Fruit fly (Drosophila melanogaster) whole organism, embryonic: ENCODE data around the gene Cdc42.
A peak's percentile ranks its signal among the peaks of the same experiment; 100 is the strongest.

Experiments
- ATbp ChIP-seq: fragments of 200-800 bp; sonication (Bioruptor generic); optimal IDR thresholded peaks from 2 replicates; lab custom pipeline; 2017; ENCODE audit warnings: missing biosample characterization, mild to moderate bottlenecking, missing genetic modification characterization, missing genetic modification reagents
- Abd-B ChIP-seq: fragments of 200-800 bp; sonication (Bioruptor generic); optimal IDR thresholded peaks from 2 replicates; lab custom pipeline; 2018; ENCODE audit warnings: missing biosample characterization, mild to moderate bottlenecking, missing genetic modification characterization, moderate library complexity
- Atf6 ChIP-seq: fragments of 200-800 bp; sonication (Bioruptor generic); IDR thresholded peaks from 2 replicates; pipeline ENCODE4 v1.3.6; 2022; ENCODE audit warnings: missing biosample characterization, missing genetic modification characterization
- B-H2 ChIP-seq: fragments of 200-800 bp; sonication (Bioruptor generic); optimal IDR thresholded peaks from 2 replicates; lab custom pipeline; 2018; ENCODE audit warnings: missing biosample characterization, mild to moderate bottlenecking, missing genetic modification characterization
- CG10147 ChIP-seq: fragments of 200-800 bp; sonication (Bioruptor generic); optimal IDR thresholded peaks from 2 replicates; lab custom pipeline; 2019; ENCODE audit warnings: missing biosample characterization, mild to moderate bottlenecking, missing genetic modification characterization, moderate library complexity
- CG11560 ChIP-seq: fragments of 200-800 bp; sonication (Bioruptor generic); IDR thresholded peaks from 3 replicates; pipeline ENCODE4 v1.3.6; 2022; ENCODE audit warnings: missing biosample characterization, missing genetic modification characterization
- CG11695 ChIP-seq: fragments of 200-800 bp; sonication (Bioruptor generic); IDR thresholded peaks from 3 replicates; pipeline ENCODE4 v1.3.6; 2022; ENCODE audit warnings: missing biosample characterization, missing genetic modification characterization
- CG12236 ChIP-seq: fragments of 200-800 bp; sonication (Bioruptor generic); optimal IDR thresholded peaks from 2 replicates; lab custom pipeline; 2016; ENCODE audit warnings: missing biosample characterization, missing genetic modification characterization
- CG12769 ChIP-seq: fragments of 200-800 bp; sonication (Bioruptor generic); optimal IDR thresholded peaks from 2 replicates; lab custom pipeline; 2019; ENCODE audit warnings: missing biosample characterization, mild to moderate bottlenecking, missing genetic modification characterization, moderate library complexity
- CG17186 ChIP-seq: fragments of 200-800 bp; sonication (Bioruptor generic); optimal IDR thresholded peaks from 3 replicates; lab custom pipeline; 2017; ENCODE audit warnings: missing biosample characterization, missing genetic modification reagents, missing genetic modification characterization
- CG17328 ChIP-seq: fragments of 200-800 bp; sonication (Bioruptor generic); IDR thresholded peaks from 2 replicates; pipeline ENCODE4 v1.3.6; 2022; ENCODE audit warnings: missing biosample characterization, missing genetic modification characterization
- CG17385 ChIP-seq: fragments of 200-800 bp; sonication (Bioruptor generic); optimal IDR thresholded peaks from 3 replicates; lab custom pipeline; 2018; ENCODE audit warnings: missing biosample characterization, mild to moderate bottlenecking, missing genetic modification characterization
- CG2129 ChIP-seq: fragments of 200-800 bp; sonication (Bioruptor generic); IDR thresholded peaks from 2 replicates; pipeline ENCODE4 v1.3.6; 2022; ENCODE audit warnings: missing biosample characterization, missing genetic modification characterization; ENCODE audit not compliant: partially characterized antibody
- CG31224 ChIP-seq: fragments of 200-800 bp; sonication (Bioruptor generic); IDR thresholded peaks from 2 replicates; pipeline ENCODE4 v1.3.6; 2022; ENCODE audit warnings: missing biosample characterization, missing genetic modification characterization
- CG3163 ChIP-seq: fragments of 200-800 bp; sonication (Bioruptor generic); optimal IDR thresholded peaks from 3 replicates; lab custom pipeline; 2016; ENCODE audit warnings: missing biosample characterization, missing genetic modification characterization
- CG4617 ChIP-seq: fragments of 200-800 bp; sonication (Bioruptor generic); optimal IDR thresholded peaks from 3 replicates; lab custom pipeline; 2016; ENCODE audit warnings: missing biosample characterization, missing genetic modification characterization, borderline replicate concordance
- CG5245 ChIP-seq: fragments of 200-800 bp; sonication (Bioruptor generic); optimal IDR thresholded peaks from 3 replicates; lab custom pipeline; 2016; ENCODE audit warnings: missing biosample characterization, missing genetic modification characterization
- CG7928 ChIP-seq: fragments of 200-800 bp; sonication (Bioruptor generic); optimal IDR thresholded peaks from 2 replicates; lab custom pipeline; 2017; ENCODE audit warnings: missing biosample characterization, mild to moderate bottlenecking, missing genetic modification characterization
- CG8281 ChIP-seq: fragments of 200-800 bp; sonication (Bioruptor generic); optimal IDR thresholded peaks from 2 replicates; lab custom pipeline; 2018; ENCODE audit warnings: missing biosample characterization, mild to moderate bottlenecking, missing genetic modification characterization, moderate library complexity
- CG8944 ChIP-seq: fragments of 200-800 bp; sonication (Bioruptor generic); optimal IDR thresholded peaks from 3 replicates; lab custom pipeline; 2016; ENCODE audit warnings: missing biosample characterization, missing genetic modification characterization
- D19B ChIP-seq: fragments of 200-800 bp; sonication (Bioruptor generic); optimal IDR thresholded peaks from 2 replicates; lab custom pipeline; 2017; ENCODE audit warnings: missing biosample characterization, mild to moderate bottlenecking, missing genetic modification characterization
- Dek ChIP-seq: fragments of 200-800 bp; sonication (Bioruptor generic); optimal IDR thresholded peaks from 3 replicates; lab custom pipeline; 2019; ENCODE audit warnings: missing biosample characterization, mild to moderate bottlenecking, missing genetic modification characterization, moderate library complexity
- HmgZ ChIP-seq: fragments of 200-800 bp; sonication (Bioruptor generic); optimal IDR thresholded peaks from 2 replicates; lab custom pipeline; 2018; ENCODE audit warnings: missing biosample characterization, mild to moderate bottlenecking, missing genetic modification characterization
- Lim3 ChIP-seq: fragments of 200-800 bp; sonication (Bioruptor generic); IDR thresholded peaks from 2 replicates; pipeline ENCODE4 v1.3.6; 2022; ENCODE audit warnings: missing biosample characterization, missing genetic modification characterization
- Optix ChIP-seq: fragments of 200-800 bp; sonication (Bioruptor generic); IDR thresholded peaks from 3 replicates; pipeline ENCODE4 v1.3.6; 2022; ENCODE audit warnings: missing biosample characterization, missing genetic modification characterization
- Ptx1 ChIP-seq: fragments of 200-800 bp; sonication (Bioruptor generic); IDR thresholded peaks from 2 replicates; pipeline ENCODE4 v1.3.6; 2022; ENCODE audit warnings: missing biosample characterization, missing genetic modification characterization
- YL-1 ChIP-seq: fragments of 200-800 bp; sonication (Bioruptor generic); optimal IDR thresholded peaks from 3 replicates; lab custom pipeline; 2017; ENCODE audit warnings: missing biosample characterization, mild to moderate bottlenecking, missing genetic modification characterization
- aop ChIP-seq: fragments of 200-800 bp; sonication (Bioruptor generic); IDR thresholded peaks from 2 replicates; pipeline ENCODE4 v1.3.6; 2022; ENCODE audit warnings: missing biosample characterization, missing genetic modification characterization
- bsh ChIP-seq, 2 experiments: fragments of 200-800 bp; sonication (Bioruptor generic); optimal IDR thresholded peaks; 2 replicates each; lab custom pipeline; 2017 to 2018; ENCODE audit warnings: mild to moderate bottlenecking in 2 of 2, missing biosample characterization in 2 of 2, missing genetic modification characterization in 2 of 2, moderate library complexity in 1 of 2
- cato ChIP-seq: fragments of 200-800 bp; sonication (Bioruptor generic); optimal IDR thresholded peaks from 2 replicates; lab custom pipeline; 2016; ENCODE audit warnings: missing biosample characterization, missing genetic modification characterization, borderline replicate concordance
- chinmo ChIP-seq: fragments of 200-800 bp; sonication (Bioruptor generic); IDR thresholded peaks from 4 replicates; pipeline ENCODE4 v1.3.6; 2022; ENCODE audit warnings: missing biosample characterization, missing genetic modification characterization; ENCODE audit not compliant: partially characterized antibody
- chm ChIP-seq: fragments of 200-800 bp; sonication (Bioruptor generic); IDR thresholded peaks from 2 replicates; pipeline ENCODE4 v1.3.6; 2022; ENCODE audit warnings: missing biosample characterization, missing genetic modification characterization
- ci ChIP-seq: fragments of 200-800 bp; sonication (Bioruptor generic); IDR thresholded peaks from 3 replicates; pipeline ENCODE4 v1.3.6; 2022; ENCODE audit warnings: missing biosample characterization, missing genetic modification characterization
- dati ChIP-seq: fragments of 200-800 bp; sonication (Bioruptor generic); IDR thresholded peaks from 2 replicates; pipeline ENCODE4 v1.3.6; 2022; ENCODE audit warnings: missing biosample characterization, missing genetic modification characterization
- dmrt11E ChIP-seq: fragments of 200-800 bp; sonication (Bioruptor generic); optimal IDR thresholded peaks from 3 replicates; lab custom pipeline; 2018; ENCODE audit warnings: missing biosample characterization, mild to moderate bottlenecking, missing genetic modification characterization, moderate library complexity
- inv ChIP-seq: fragments of 200-800 bp; sonication (Bioruptor generic); IDR thresholded peaks from 2 replicates; pipeline ENCODE4 v1.3.6; 2022; ENCODE audit warnings: missing biosample characterization, missing genetic modification characterization; ENCODE audit not compliant: partially characterized antibody
- klu ChIP-seq: fragments of 200-800 bp; sonication (Bioruptor generic); IDR thresholded peaks from 2 replicates; pipeline ENCODE4 v1.3.6; 2022; ENCODE audit warnings: missing biosample characterization, missing genetic modification characterization
- lab ChIP-seq: fragments of 200-800 bp; sonication (Bioruptor generic); optimal IDR thresholded peaks from 3 replicates; lab custom pipeline; 2017; ENCODE audit warnings: missing biosample characterization, missing genetic modification characterization, mild to moderate bottlenecking, moderate library complexity, missing genetic modification reagents
- odd ChIP-seq: fragments of 200-800 bp; sonication (Bioruptor generic); optimal IDR thresholded peaks from 2 replicates; lab custom pipeline; 2017; ENCODE audit warnings: missing biosample characterization, mild to moderate bottlenecking, missing genetic modification characterization
- onecut ChIP-seq: fragments of 200-800 bp; sonication (Bioruptor generic); IDR thresholded peaks from 2 replicates; pipeline ENCODE4 v1.3.6; 2022; ENCODE audit warnings: missing biosample characterization, missing genetic modification characterization
- sc ChIP-seq, 3 experiments: fragments of >200 bp in 2 of 3; fragments of 200-800 bp in 1 of 3; sonication (Bioruptor generic) in 1 of 3; optimal IDR thresholded peaks; 2 replicates in 2 of 3; 3 replicates in 1 of 3; lab custom pipeline; 2017; ENCODE audit warnings: mild to moderate bottlenecking in 1 of 3, missing biosample characterization in 1 of 3, missing genetic modification characterization in 1 of 3, missing genetic modification reagents in 1 of 3
- sens-2 ChIP-seq: fragments of 200-800 bp; sonication (Bioruptor generic); IDR thresholded peaks from 2 replicates; pipeline ENCODE4 v1.3.6; 2022; ENCODE audit warnings: missing biosample characterization, missing genetic modification characterization
- so ChIP-seq: fragments of 200-800 bp; sonication (Bioruptor generic); IDR thresholded peaks from 3 replicates; pipeline ENCODE4 v1.3.6; 2022; ENCODE audit warnings: missing biosample characterization, missing genetic modification characterization
- sob ChIP-seq: fragments of 200-800 bp; sonication (Bioruptor generic); IDR thresholded peaks from 2 replicates; pipeline ENCODE4 v1.3.6; 2022; ENCODE audit warnings: missing biosample characterization, missing genetic modification characterization
- ttk ChIP-seq: fragments of 200-800 bp; sonication (Bioruptor generic); IDR thresholded peaks from 2 replicates; pipeline ENCODE4 v2.1.2; 2022; ENCODE audit warnings: missing biosample characterization, missing genetic modification characterization
- tup ChIP-seq: fragments of 200-800 bp; sonication (Bioruptor generic); optimal IDR thresholded peaks from 2 replicates; lab custom pipeline; 2016; ENCODE audit warnings: missing biosample characterization, mild to moderate bottlenecking, missing genetic modification characterization, moderate library complexity
- vnd ChIP-seq: fragments of 200-800 bp; sonication (Bioruptor generic); IDR thresholded peaks from 3 replicates; pipeline ENCODE4 v1.3.6; 2022; ENCODE audit warnings: missing biosample characterization, missing genetic modification characterization; ENCODE audit not compliant: partially characterized antibody
- zfh1 ChIP-seq: fragments of 200-800 bp; sonication (Bioruptor generic); IDR thresholded peaks from 3 replicates; pipeline ENCODE4 v1.3.6; 2022; ENCODE audit warnings: missing biosample characterization, missing genetic modification characterization

The Cdc42 gene

DNA sequence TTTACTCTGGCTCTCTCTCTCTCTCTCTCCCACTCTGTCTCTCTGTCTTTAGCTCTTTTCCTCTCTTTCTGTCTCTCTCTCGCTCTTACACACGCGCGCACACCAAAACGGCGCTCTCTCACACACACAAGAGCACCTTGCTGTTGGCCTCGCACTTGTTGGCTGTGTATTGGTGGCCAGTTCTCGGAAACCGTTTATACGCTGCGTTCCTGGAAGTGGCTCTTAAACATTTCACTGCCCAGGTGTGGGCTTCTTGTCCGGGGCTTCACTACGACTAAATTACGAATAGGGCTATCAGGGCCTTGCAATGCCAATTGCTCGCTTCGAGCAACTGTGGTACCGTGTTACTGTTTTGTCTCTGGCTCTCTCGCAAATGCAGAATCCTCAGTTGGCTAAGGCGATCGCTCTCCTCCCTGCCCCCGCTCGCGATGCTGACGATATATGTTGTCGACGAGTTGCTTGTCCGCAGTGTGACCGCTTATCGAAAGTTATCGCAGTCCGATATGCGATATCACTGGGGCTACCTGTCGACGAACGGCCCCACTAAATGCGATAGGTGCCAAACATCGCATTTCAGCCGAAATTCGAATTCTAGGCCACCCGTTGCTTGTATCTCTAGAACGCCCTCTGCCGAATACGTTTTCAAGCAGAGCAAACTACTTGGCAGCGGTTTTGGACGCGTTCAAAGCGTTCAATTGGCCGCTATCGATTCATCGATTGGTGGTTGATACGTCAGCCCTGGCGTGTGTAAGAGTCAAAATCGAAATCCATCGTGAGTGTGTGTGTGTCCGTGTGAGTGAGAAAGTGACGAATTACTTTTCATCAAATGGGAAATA lies 13.6 kb upstream of the Cdc42 start, which contains the start of the genes dome and Ubqn (continued):
- TF ChIP-seq CG10147 (no peak), inv (peak; percentile 93), odd (GFP tag; lab: Kevin White, UChicago) (peak; percentile 11), CG17328 (GFP tag; lab: Robert Waterston, UW) (no peak), CG5245 (GFP tag; lab: Kevin White, UChicago) (no peak), D19B (GFP tag; lab: Kevin White, UChicago) (no peak), CG4617 (peak; percentile 51), sob (no peak), CG7928 (GFP tag; lab: Kevin White, UChicago) (peak; percentile 94), klu (GFP tag; lab: Robert Waterston, UW) (no peak), CG3163 (peak; percentile 60), chinmo (GFP tag; lab: Robert Waterston, UW) (peak; percentile 85), so (GFP tag; lab: Robert Waterston, UW) (no peak), YL-1 (GFP tag; lab: Kevin White, UChicago) (peak; percentile 61), ci (GFP tag; lab: Robert Waterston, UW) (no peak), dati (GFP tag; lab: Robert Waterston, UW) (no peak), ATbp (no peak), B-H2 (no peak), aop (GFP tag; lab: Robert Waterston, UW) (no peak), CG8281 (tag; lab: Kevin White, UChicago) (no peak), sc (optimal IDR thresholded peaks at IDR 0.05; lab: Kevin White, UChicago) (no peak), sc (GFP tag; optimal IDR thresholded peaks at IDR 0.05; lab: Kevin White, UChicago) (no peak), cato (no peak), zfh1 (GFP tag; lab: Robert Waterston, UW) (no peak), CG17186 (peak; percentile 83), sens-2 (GFP tag; lab: Robert Waterston, UW) (no peak), Lim3 (GFP tag; lab: Robert Waterston, UW) (no peak), onecut (GFP tag; lab: Robert Waterston, UW) (no peak; the same call in 1 of the 2 replicates), bsh (GFP tag; optimal IDR thresholded peaks at IDR 0.05; lab: Kevin White, UChicago) (peak in 1 of 2 experiments; percentile 25), Ptx1 (GFP tag; lab: Robert Waterston, UW) (no peak), CG2129 (peak; percentile 56; the same call in 1 of the 2 replicates), CG31224 (GFP tag; lab: Robert Waterston, UW) (no peak), CG11695 (GFP tag; lab: Robert Waterston, UW) (no peak), ttk (no peak), CG8944 (no peak), Dek (tag; lab: Kevin White, UChicago) (no peak), HmgZ (tag; lab: Kevin White, UChicago) (peak; percentile 10), Atf6 (GFP tag; lab: Robert Waterston, UW) (no peak), CG11560 (tag; lab: Robert Waterston, UW) (no peak), CG12769 (tag; lab: Kevin White, UChicago) (peak; percentile 37), Optix (GFP tag; lab: Robert Waterston, UW) (no peak), tup (GFP tag; lab: Kevin White, UChicago) (no peak), CG12236 (GFP tag; lab: Kevin White, UChicago) (peak; percentile 22), chm (GFP tag; lab: Robert Waterston, UW) (peak; percentile 24; the same call in 1 of the 2 replicates), vnd (GFP tag; lab: Robert Waterston, UW) (peak; percentile 96), CG17385 (GFP tag; lab: Kevin White, UChicago) (peak; percentile 44), lab (GFP tag; lab: Kevin White, UChicago) (no peak), dmrt11E (tag; lab: Kevin White, UChicago) (peak; percentile 23), Abd-B (GFP tag; lab: Kevin White, UChicago) (no peak)
